Fruit fly (Drosophila melanogaster): ENCODE results near the gene brk.
A peak's percentile ranks its signal among the peaks of the same experiment; 100 is the strongest.

brk gene

DNA sequence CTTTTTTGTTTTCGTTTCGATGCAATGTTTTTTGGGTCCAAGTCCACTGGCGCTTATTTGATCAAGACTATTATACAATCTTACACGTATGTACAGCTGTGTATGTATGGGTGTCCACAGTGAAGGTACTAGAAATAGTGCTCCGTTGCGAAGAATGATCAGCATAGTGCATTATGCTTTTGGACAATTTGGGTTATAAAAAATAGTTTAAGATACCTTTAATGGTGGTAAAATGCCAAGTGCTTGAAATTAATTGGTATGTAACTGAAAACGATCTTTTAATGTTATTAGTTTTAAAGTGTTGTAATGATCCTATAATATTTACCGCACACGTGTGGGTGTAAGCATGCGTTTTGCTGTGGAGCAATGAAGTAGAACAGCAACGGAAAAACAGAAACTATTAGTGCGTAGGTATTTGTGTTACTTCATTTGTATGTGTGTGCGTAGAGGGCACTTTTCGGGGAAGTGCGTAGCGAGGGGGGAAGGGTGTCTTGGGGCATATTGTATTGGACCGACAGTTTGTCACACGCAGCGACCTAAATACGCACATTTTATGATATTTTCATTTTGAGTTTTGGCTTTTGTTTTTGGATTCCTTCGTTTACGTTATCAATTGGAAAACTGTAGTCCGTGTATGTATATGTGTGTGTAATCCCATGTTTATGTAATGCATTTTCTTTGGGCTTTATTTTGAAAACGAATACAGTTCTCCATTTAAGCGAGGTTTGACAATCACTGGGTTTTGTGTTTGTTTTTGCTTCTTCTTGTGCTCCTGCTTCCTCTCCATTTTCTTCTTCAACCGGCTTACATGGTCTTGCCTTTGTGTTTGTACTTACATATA, 28.6 kb downstream of the brk start (continued):
- peak; percentile 90 for TF ChIP-seq bcd (GFP tag; optimal IDR thresholded peaks at IDR 0.05)
- TF ChIP-seq CG3407 (GFP tag; optimal IDR thresholded peaks at IDR 0.05), result peak; percentile 88
- peak; percentile 94 for TF ChIP-seq CG17359 (tag; optimal IDR thresholded peaks at IDR 0.05)
- no peak for TF ChIP-seq CG1832 (GFP tag; optimal IDR thresholded peaks at IDR 0.05)
- peak; percentile 97 for TF ChIP-seq gem (tag; optimal IDR thresholded peaks at IDR 0.05)
- TF ChIP-seq dati (GFP tag; IDR thresholded peaks at IDR 0.05), result peak; percentile 72
- peak; percentile 81 for TF ChIP-seq Nf-YA (GFP tag; IDR thresholded peaks at IDR 0.05)
- TF ChIP-seq row (GFP tag; IDR thresholded peaks at IDR 0.05), result peak; percentile 92
- TF ChIP-seq jumu (GFP tag; optimal IDR thresholded peaks at IDR 0.05), result peak; percentile 88
- peak; percentile 83 for TF ChIP-seq CG4854 (GFP tag; optimal IDR thresholded peaks at IDR 0.05)
- TF ChIP-seq nmo (GFP tag; optimal IDR thresholded peaks at IDR 0.05), result peak; percentile 94
- TF ChIP-seq CrebB (tag; optimal IDR thresholded peaks at IDR 0.05), result peak; percentile 85
- TF ChIP-seq Hand (GFP tag; optimal IDR thresholded peaks at IDR 0.05), result peak; percentile 39
- peak; percentile 79 for TF ChIP-seq pho (GFP tag; optimal IDR thresholded peaks at IDR 0.05)
- peak; percentile 91 for TF ChIP-seq CG12659 (GFP tag; optimal IDR thresholded peaks at IDR 0.05)
- TF ChIP-seq YL-1 (GFP tag; optimal IDR thresholded peaks at IDR 0.05), result peak; percentile 10
- peak; percentile 1 for TF ChIP-seq pzg (GFP tag; optimal IDR thresholded peaks at IDR 0.05)
- TF ChIP-seq inv (GFP tag; IDR thresholded peaks at IDR 0.05; ENCODE audit: partially characterized antibody), result no peak
- peak; percentile 91 for TF ChIP-seq Xbp1 (GFP tag; optimal IDR thresholded peaks at IDR 0.05)
- TF ChIP-seq CG8388 (GFP tag; optimal IDR thresholded peaks at IDR 0.05), result peak; percentile 95
- peak; percentile 55 for TF ChIP-seq tup (GFP tag; optimal IDR thresholded peaks at IDR 0.05)
- peak; percentile 3 for TF ChIP-seq CG9797 (GFP tag; optimal IDR thresholded peaks at IDR 0.05)
- TF ChIP-seq Dad (GFP tag; optimal IDR thresholded peaks at IDR 0.05), result peak; percentile 86
- peak; percentile 58; the same call in 1 of the 2 replicates for TF ChIP-seq dan (GFP tag; IDR thresholded peaks at IDR 0.05)
- peak; percentile 84 for TF ChIP-seq ase (GFP tag; IDR thresholded peaks at IDR 0.05)
- peak; percentile 57; the same call in 1 of the 3 replicates for TF ChIP-seq CG11456 (GFP tag; IDR thresholded peaks at IDR 0.05)
- TF ChIP-seq CG7928 (GFP tag; optimal IDR thresholded peaks at IDR 0.05), result peak; percentile 30
- TF ChIP-seq CG18011 (GFP tag; optimal IDR thresholded peaks at IDR 0.05), result peak; percentile 61
- TF ChIP-seq grn (GFP tag; optimal IDR thresholded peaks at IDR 0.05), result peak; percentile 65
- no peak for TF ChIP-seq CG34224 (GFP tag; IDR thresholded peaks at IDR 0.05; ENCODE audit: partially characterized antibody)
- TF ChIP-seq Ada2b (GFP tag; IDR thresholded peaks at IDR 0.05), result peak; percentile 84
- no peak for TF ChIP-seq vnd (GFP tag; IDR thresholded peaks at IDR 0.05; ENCODE audit: partially characterized antibody)
- peak; percentile 96 for TF ChIP-seq Med (GFP tag)
- TF ChIP-seq CG6854 (GFP tag; optimal IDR thresholded peaks at IDR 0.05), result peak; percentile 69
- peak; percentile 35 for TF ChIP-seq zfh2 (GFP tag; optimal IDR thresholded peaks at IDR 0.05)
- no peak for TF ChIP-seq amos (GFP tag; IDR thresholded peaks at IDR 0.05; ENCODE audit: partially characterized antibody)
- peak; percentile 99 for TF ChIP-seq CG11696 (GFP tag; IDR thresholded peaks at IDR 0.05)
- TF ChIP-seq Atf-2 (GFP tag; optimal IDR thresholded peaks at IDR 0.05), result peak; percentile 90
- peak; percentile 8 for TF ChIP-seq yki (optimal IDR thresholded peaks at IDR 0.05)
- TF ChIP-seq ATbp (GFP tag; optimal IDR thresholded peaks at IDR 0.05), result peak; percentile 94
- peak; percentile 90 for TF ChIP-seq NfI (GFP tag; optimal IDR thresholded peaks at IDR 0.05)
- peak; percentile 89 for TF ChIP-seq Mrtf (GFP tag; IDR thresholded peaks at IDR 0.05)
- peak; percentile 83 for TF ChIP-seq CG9727 (GFP tag; optimal IDR thresholded peaks at IDR 0.05)
- peak; percentile 80 for TF ChIP-seq CG11093 (GFP tag; IDR thresholded peaks at IDR 0.05)
- peak; percentile 80; the same call in 2 of the 3 replicates for TF ChIP-seq Optix (GFP tag; IDR thresholded peaks at IDR 0.05)
- peak; percentile 81 for TF ChIP-seq kay (GFP tag; optimal IDR thresholded peaks at IDR 0.05)
- TF ChIP-seq CG17186 (GFP tag; optimal IDR thresholded peaks at IDR 0.05), result peak; percentile 84
- TF ChIP-seq Ptx1 (GFP tag; IDR thresholded peaks at IDR 0.05), result peak; percentile 90
- peak; percentile 18 for TF ChIP-seq CG4328 (GFP tag; optimal IDR thresholded peaks at IDR 0.05)
